Fruit fly (Drosophila melanogaster): Measurements from ENCODE around the gene CG16713.

dm6 chr2L:3729635-3730034 lies 34.4 kb upstream of the CG16713 start:
- TF ChIP-seq Sox15 (GFP tag; optimal IDR thresholded peaks at IDR 0.05) (no peak), CG6854 (GFP tag; optimal IDR thresholded peaks at IDR 0.05) (no peak), esn (GFP tag; optimal IDR thresholded peaks at IDR 0.05) (no peak), CG6163 (GFP tag; IDR thresholded peaks at IDR 0.05) (no peak)
